Fruit fly (Drosophila melanogaster) whole organism, larva: ENCODE results near the gene CG13023.
"Not testable (repeated sequence)": the region's sequence is repeated elsewhere in the genome, so short reads cannot be mapped to it uniquely, and the experiment has no call there.

Experiments used
- noc ChIP-seq: fragments of 200-800 bp; sonication (Bioruptor generic); optimal IDR thresholded peaks from 3 replicates; lab custom pipeline; 2019; ENCODE audit warnings: missing biosample characterization, mild to moderate bottlenecking, missing genetic modification characterization, moderate library complexity

Gene CG13023

DNA sequence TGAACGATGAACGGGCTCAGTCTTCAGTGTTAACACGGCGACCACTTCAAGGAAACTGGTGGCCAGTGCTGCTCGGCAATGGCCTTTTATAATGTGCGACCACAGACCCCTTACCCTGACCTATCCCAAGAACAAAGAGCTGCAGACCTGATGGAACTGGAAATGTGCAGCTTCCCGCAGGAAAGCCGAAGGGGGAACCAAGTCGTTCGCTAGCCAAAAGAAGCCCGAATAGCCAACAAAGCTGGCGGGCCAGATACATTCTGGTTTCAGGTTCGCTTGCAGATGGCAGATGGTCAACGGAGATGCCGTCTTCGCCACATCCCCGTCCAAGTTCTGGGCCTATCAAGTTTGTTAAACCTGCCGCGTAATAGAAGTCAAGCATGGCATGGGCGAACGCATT, at the start of gene CG13023:
TSS of gene CG13023 (minus strand) at position 60 of the 400 bp plus-strand sequence.
- no peak for TF ChIP-seq noc

DNA sequence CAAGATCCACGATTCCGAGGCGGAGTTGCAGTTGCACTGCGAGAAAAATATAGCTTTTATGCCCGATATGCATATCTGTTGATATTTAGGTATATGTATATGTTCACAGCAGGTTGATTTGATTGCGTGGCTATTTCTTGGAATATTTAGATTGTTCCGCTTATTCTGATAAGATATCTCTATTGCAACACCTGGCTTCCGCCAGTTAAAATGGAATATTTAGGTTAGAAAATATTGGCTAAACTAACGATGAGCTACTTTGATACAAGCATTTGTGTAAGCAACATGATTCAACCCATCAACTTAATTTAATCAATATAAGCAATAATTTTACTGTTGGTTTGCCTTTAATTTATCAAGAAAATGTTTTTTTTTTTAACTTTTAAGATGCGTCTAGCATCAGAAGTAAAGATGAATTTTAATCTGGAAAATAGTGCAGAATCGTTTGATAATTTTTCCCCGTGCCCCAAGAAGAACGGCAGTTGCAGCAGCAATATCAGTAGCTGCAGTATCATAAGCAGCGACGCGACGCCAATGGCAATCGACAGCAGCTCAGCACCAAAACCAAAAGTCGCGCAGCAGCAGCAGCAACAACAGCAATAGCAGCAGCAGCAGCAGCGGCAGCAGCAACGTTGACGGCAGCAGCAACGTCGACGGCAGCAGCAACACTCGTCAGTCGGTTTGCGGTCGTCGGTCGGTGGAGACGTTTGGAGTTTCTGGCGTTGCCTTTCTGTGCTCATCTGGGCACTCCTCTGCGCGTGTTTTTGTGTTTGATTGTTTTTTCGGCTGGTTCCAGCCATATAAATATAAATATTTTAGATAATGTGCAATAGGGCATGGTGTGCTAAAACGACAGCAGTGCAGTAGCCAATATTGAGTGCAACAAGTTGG, 48.6 kb upstream of the CG13023 start:
- no peak for TF ChIP-seq noc

DNA sequence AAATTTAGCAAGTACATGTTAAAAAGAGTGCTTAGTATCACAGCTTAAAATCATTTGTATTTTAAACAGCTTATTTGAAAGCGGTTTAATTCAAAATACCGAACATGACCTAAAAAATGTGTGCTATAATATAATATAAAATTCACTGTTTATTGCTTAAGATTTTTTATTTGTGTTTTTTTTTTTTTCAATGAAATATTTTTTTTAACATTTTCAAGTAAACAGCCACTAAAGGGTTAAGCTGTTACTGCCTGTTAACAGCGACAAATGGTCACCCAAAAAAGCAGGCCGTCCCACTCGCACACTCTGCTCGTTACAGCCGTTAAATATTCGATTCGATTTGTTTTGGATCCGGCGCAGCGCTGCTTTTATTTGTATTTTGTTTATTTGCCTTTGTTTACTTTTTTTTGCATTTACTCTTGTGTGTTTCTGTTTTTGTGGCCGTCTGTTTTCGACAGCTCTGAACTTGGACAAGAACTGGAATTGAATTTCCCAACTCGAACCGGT, 47.5 kb upstream of the CG13023 start:
- TF ChIP-seq noc: no peak

DNA sequence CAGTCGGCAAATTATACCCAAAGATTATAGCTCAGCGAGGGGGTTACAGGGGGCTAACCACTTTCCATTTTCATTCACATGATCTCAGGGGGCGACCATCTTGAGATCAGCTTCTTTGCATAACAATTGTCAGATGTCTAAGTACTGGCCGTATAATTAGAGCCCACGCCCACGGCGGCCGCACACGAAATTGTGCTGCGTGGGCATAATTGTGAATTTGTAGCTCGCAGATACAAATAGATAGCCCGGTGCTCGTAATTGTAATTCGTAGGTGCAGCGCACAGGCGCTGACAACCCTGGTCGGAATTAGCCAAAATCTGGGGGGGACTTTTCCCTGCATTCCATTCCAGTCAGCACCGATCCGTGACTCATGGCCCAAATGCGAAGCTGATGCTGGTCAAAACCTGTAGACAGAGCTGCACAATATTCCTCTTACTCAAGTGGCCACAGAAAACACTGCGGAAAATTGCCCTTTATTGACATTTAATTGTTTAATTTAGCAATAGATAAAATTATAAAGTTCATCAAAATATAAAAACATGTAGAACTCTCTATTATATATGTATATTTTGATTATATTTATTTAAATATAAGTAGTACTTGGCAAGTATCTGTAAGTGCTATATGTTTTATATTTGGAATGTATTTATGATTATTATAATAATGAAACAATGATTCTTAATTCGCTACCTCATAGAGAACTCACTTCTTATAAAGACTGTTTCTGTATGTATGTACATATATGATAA, 44.6 kb upstream of the CG13023 start:
- TF ChIP-seq noc: no peak

DNA sequence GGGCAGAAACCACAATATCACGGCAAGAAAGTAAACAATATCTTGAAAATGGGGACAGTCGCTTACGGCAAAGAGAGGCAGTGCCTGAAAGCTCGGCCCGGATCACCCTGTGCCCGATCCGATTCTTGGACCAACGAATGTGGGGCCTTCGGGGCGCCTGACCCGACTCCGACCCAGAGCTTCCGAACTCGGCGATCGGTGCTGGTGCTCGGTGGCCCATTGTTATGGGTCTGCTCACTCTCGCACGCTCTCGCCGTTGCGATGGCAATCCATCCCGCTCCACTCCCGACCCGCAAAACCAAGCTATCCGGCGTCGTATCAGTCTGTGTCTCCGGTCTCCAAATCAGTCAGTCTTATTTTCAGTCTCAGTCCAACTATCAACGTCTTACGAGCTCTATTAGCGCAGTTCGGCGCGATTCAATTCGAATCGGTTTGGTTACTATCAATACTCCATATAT, 42.4 kb upstream of the CG13023 start, which contains the start of gene Exn:
TSS of gene Exn (plus strand) at position 362 of the 458 bp plus-strand sequence.
- TF ChIP-seq noc: peak; percentile 34

DNA sequence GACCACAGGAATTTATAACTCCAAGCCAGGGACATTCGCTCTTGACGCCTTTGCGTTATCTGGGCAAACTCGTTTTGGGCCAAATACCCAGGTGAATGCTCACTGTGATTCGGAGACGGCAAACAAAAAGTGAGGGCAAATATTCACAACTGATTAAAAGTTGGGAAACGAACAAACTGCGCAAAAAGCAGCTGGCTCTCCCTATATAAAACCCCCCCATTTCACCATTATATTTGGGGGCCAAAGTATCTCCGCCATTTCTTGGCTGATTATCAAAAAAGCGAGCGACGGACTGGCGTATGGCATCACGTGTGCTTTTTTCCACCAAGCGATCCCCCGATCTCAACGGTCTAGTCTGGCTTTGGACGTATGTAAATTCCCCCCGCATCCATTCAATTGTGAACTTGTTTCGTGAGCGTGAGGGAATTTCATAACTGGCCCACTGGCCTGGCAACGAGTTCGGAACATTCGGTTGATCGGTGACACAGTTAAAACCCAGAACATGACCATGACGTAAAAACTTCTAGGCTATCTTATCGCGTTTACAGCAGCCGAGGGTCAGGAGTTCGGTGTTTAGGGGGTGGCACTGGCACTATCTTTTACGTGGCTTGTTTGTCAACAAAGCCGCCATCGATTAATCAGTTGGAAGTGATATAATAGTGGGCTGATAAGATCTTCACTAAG, 31.3 kb upstream of the CG13023 start:
- peak; percentile 59 for TF ChIP-seq noc

DNA sequence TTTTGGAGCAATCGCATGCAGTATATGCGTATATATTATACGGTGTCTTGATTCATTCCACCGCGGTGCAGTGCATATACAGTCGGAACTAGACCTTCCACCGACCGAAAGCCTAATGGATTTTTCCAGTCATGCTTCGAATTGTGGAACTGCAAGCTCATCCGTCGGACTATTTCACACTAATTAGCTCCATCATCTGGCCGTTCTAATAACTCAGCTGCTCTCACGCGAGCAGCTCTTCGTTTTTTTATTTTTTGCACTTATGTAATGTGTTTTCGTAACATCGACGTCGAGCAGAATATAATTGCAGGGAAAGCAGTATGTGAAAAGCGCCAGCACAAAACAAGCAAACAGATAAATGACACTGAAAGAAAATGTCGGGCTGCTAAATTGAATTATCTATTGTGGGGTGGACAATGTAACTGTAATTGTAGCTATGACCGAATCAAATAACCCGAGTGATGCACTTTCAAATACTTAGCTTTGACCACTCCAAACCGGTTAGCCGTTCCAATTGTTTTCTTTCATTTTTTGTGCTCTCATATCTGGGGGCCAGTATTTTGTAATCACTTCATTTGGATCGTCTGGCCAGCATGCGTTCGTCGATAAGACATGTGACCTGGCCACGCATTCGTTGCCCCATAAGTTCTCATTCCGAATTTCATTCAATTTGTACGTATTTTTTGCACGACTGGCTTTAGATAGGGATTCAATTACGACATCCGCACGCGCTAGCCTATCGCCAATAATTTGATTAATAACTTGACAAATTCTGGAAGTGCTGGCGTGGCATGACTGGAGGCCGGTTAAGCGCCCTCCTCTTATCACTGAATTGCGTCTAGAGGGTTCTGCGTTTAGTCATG, 30.5 kb upstream of the CG13023 start, which contains the start of gene Cpr73D:
TSS of gene Cpr73D (minus strand) at position 156 of the 863 bp plus-strand sequence.
- no peak for TF ChIP-seq noc

DNA sequence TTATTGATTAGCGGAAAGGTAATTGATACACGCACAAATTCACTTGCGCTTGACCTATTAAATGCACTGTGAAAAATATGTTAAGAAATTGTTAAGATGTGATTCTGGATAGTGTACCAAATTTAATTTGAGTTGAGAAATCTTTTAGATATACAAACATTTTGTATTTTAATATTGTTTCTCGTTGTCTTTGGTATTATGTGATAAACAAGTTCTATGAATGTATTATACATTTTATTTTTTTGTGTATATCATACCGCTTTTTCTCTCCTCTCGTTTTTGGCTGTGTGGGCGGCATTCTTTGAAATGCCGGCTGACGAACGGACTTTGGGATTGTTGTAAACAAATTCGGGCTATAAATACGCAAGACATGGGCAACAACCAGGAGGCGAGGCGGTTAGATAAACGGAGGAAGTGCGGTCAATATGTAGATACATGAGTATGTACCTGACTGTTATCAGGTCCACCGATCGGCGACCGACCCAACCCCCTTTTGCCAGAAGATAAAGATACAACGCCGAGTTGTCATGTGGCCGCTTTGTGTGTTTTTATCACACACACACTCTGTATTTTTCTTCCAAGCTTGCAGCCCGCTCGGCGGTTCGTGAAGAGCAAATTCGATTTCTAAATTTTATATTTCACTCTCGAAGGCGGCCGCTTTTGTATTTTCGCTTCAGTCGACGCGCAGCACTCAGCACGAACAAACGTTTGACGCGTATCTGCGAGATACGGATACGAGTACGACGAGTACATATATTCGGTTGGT, 29.7 kb upstream of the CG13023 start:
- peak; percentile 70 for TF ChIP-seq noc

DNA sequence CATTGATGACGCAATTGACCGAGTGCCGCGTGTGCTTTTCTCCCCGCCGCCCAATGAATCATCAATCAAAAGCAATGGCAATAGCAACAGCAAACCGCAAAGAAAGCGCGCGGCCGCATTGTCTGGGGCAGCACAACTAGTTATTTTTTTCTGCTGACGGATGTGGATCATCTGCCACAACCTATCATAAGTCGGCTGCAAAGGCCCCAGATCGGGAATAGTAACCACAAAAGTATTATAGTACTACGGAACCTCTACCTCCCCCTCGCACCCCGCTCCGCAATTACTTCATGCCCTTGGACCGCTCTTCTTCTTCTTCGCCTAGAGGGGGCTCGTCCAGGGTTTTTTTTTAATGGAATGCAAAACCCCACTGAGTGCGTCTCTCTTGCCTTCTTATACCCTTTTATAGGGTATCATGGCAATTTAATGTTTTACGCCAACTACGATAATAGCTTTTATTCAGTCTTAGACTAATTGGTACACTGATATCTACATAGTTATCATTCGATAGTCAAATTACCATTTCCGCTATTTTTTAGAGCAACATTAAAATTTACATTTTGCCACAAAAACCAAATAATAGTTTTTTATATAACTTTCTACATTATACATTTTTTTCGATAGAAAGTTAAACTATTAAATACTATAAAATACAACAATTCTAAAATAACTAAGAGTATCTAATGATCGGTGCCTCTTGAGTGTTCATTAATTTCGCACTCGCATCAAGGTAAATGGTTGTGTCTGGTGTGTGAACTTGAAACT, 29.0 kb upstream of the CG13023 start:
- no peak for TF ChIP-seq noc

DNA sequence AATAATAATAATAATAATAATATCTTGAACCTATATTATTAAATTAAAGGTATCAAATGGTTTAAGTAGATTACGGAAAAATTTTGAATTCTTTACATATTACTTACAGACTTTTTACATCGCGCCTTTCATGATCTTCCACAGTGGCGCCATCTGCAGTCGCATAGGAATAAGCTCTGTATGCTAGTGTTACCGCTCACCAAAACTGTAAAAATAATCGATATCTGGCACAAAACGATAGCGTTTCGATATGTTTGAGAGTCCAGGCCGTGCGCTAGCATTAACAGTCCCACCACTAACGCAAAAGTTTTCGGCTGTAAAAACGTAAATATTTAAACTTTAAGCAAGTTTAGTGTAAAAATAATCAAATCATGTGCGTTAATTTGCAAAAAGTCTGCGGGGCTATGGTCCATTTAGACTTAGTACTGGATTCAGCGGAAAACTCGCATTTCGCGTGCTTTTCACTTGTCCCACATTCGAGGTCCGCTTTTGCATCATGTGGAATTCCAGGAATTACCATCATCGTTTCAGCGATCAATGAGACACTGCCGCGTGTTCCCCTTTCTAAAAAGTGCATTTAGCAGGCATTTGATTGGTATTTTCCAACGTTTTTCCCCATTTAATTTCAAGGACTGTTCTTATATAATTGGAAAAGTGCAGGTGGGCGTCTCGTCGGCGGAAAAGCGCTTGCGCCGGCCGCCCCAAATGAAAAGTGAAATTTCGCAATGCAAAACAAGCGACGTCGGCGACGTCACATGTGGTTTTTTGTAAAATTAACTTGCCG, 28.2 kb upstream of the CG13023 start:
- no peak for TF ChIP-seq noc

DNA sequence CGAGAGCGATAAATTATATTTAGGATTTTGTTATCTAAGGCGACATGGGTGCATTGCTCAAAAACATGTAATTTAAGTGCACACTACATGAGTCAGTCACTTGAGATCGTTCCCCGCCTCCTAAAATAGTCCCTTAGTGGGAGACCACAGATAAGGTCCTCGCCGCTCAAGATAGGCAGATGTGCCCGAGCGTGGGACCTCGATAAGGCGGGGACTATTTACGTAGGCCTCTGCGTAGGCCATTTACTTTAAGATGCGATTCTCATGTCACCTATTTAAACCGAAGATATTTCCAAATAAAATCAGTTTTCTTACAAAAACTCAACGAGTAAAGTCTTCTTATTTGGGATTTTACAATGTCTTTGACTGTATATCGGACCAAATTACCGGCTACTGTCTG, 27.3 kb upstream of the CG13023 start, which contains the start of gene Ogdh:
TSS of gene Ogdh (plus strand) at position 301 of the 400 bp plus-strand sequence.
- TF ChIP-seq noc: not testable (repeated sequence)

DNA sequence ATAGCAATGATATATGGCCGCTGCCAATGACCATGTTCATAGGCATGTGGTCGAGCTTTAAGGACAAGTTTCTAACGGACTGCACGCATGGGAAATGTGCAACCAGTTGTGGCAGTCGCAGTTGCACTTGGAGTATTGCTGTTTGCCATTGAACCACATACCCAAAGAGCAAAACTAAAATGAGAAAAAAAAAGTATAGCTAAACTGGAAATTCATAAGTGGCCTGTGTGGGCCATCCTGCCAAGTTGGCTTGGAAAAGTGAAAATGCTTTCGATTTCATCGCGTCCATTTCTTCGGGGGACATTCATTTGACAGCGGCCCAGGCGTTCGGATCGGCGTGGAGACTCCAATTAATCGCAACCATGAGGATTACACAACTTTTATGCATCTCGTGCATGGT, 16.8 kb upstream of the CG13023 start, which contains the start of gene Obp73a:
TSS of gene Obp73a (plus strand) at position 301 of the 400 bp plus-strand sequence.
- TF ChIP-seq noc: no peak

DNA sequence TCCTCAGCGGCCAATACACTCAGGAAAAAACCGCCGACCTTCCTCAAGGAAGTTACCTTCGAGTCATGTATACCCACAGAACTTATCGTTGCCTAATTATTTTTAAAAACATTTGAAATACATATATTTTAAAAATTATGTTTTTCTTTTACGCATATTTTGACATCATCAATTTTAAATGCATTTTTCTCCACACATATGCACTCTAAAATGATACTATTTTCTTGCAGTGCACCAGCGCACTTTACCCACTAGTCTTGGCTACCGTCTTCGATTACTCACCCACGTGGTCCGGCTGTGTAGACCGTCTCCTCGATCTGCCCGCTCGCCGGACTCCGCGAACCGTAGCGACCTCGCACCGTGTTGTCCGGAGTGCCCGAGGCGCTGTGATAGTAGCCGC, 14.1 kb upstream of the CG13023 start:
- TF ChIP-seq noc: no peak
